Worm (Caenorhabditis elegans): ENCODE measurements around the gene flcn-1.

- TF ChIP-seq ref-1 (GFP tag; conservative IDR thresholded peaks at IDR 0.05): no peak
- no peak for TF ChIP-seq flt-1 (GFP tag; IDR thresholded peaks at IDR 0.05)
- TF ChIP-seq ztf-23 (GFP tag; IDR thresholded peaks at IDR 0.05): no peak
- no peak for TF ChIP-seq tab-1 (GFP tag; IDR thresholded peaks at IDR 0.05)
- no peak for TF ChIP-seq cog-1 (tag; optimal IDR thresholded peaks at IDR 0.05)
- no peak for TF ChIP-seq klf-2 (GFP tag; conservative IDR thresholded peaks at IDR 0.05)
- no peak for TF ChIP-seq ztf-29 (GFP tag; IDR thresholded peaks at IDR 0.05)
- TF ChIP-seq med-1 (GFP tag; optimal IDR thresholded peaks at IDR 0.05; ENCODE audit: insufficient read depth): no peak
These were observed 48.5 kb upstream of the flcn-1 start, which contains the start of gene C44B7.7 for ce11 chrII:6880067-6880466.

All from whole organism, midembryonic.